Worm (Caenorhabditis elegans) whole organism, L4 larva: ENCODE data around the gene F07F6.4.

ENCODE experiments used
- F44E2.7 ChIP-seq: fragments of 200-800 bp; sonication (Bioruptor generic); IDR thresholded peaks from 2 replicates; pipeline ENCODE4 v2.1.2; 2022; ENCODE audit warnings: missing genetic modification characterization, missing compliant biosample characterization
- F49E8.2 ChIP-seq: sonication (generic microtip); optimal IDR thresholded peaks from 2 replicates; lab custom pipeline; 2016; ENCODE audit warnings: missing compliant biosample characterization, mild to moderate bottlenecking, missing genetic modification characterization, borderline replicate concordance
- Y48G9A.11 ChIP-seq: fragments of 200-800 bp; sonication (Bioruptor generic); IDR thresholded peaks from 2 replicates; pipeline ENCODE4 v1.3.6; 2022; ENCODE audit warnings: missing genetic modification reagents, missing genetic modification characterization, missing compliant biosample characterization
- aha-1 ChIP-seq: fragments of 150-350 bp; peaks from one replicate; lab custom pipeline; 2014; ENCODE audit warnings: missing biosample characterization, missing genetic modification characterization
- ceh-32 ChIP-seq: sonication (generic microtip); optimal IDR thresholded peaks from 2 replicates; lab custom pipeline; 2016; ENCODE audit warnings: mild to moderate bottlenecking, missing genetic modification characterization, missing compliant biosample characterization; ENCODE audit not compliant: poor library complexity
- ces-1 ChIP-seq: fragments of 150-350 bp; sonication (generic microtip); optimal IDR thresholded peaks from 4 replicates; lab custom pipeline; 2014; ENCODE audit warnings: missing biosample characterization, missing genetic modification reagents, missing genetic modification characterization
- daf-16 ChIP-seq, 3 experiments: sonication (generic microtip); optimal IDR thresholded peaks; 2 replicates each; lab custom pipeline; 2016 to 2017; ENCODE audit warnings: missing genetic modification characterization in 3 of 3, missing genetic modification reagents in 3 of 3, mild to moderate bottlenecking in 2 of 3, missing compliant biosample characterization in 2 of 3, missing biosample characterization in 1 of 3, moderate library complexity in 1 of 3
- dve-1 ChIP-seq: sonication (generic microtip); optimal IDR thresholded peaks from 2 replicates; lab custom pipeline; 2017; ENCODE audit warnings: antibody characterized with exemption, mild to moderate bottlenecking, missing genetic modification characterization, missing compliant biosample characterization; ENCODE audit not compliant: insufficient read depth
- fkh-10 ChIP-seq: fragments of 150-350 bp; optimal IDR thresholded peaks from 2 replicates; lab custom pipeline; 2014; ENCODE audit warnings: missing biosample characterization, missing genetic modification reagents, missing genetic modification characterization
- hif-1 ChIP-seq, 2 experiments: sonication (generic microtip); optimal IDR thresholded peaks; 2 replicates each; lab custom pipeline; 2016 to 2017; ENCODE audit warnings: missing compliant biosample characterization in 2 of 2, missing genetic modification characterization in 2 of 2, missing genetic modification reagents in 2 of 2, missing genotype in 2 of 2, mild to moderate bottlenecking in 1 of 2
- hmg-1.1 ChIP-seq: fragments of 200-800 bp; sonication (Bioruptor generic); IDR thresholded peaks from 2 replicates; pipeline ENCODE4 v1.3.6; 2022; ENCODE audit warnings: missing genetic modification reagents, missing genetic modification characterization, missing compliant biosample characterization
- lin-1 ChIP-seq: fragments of 200-800 bp; sonication (Bioruptor generic); IDR thresholded peaks from 2 replicates; pipeline ENCODE4 v1.3.6; 2022; ENCODE audit warnings: missing genetic modification reagents, missing genetic modification characterization, missing compliant biosample characterization
- lin-38 ChIP-seq: fragments of 200-800 bp; sonication (Bioruptor generic); IDR thresholded peaks from 2 replicates; pipeline ENCODE4 v1.3.6; 2022; ENCODE audit warnings: missing genetic modification reagents, missing genetic modification characterization, missing compliant biosample characterization
- lsy-2 ChIP-seq, 2 experiments: fragments of 150-350 bp in 1 of 2; sonication (generic microtip) in 1 of 2; optimal IDR thresholded peaks; 2 replicates each; lab custom pipeline; 2014 to 2017; ENCODE audit warnings: missing biosample characterization in 2 of 2, missing genetic modification characterization in 2 of 2
- nhr-76 ChIP-seq: fragments of 150-350 bp; optimal IDR thresholded peaks from 2 replicates; lab custom pipeline; 2014; ENCODE audit warnings: missing biosample characterization, missing genetic modification characterization
- pqm-1 ChIP-seq: sonication (generic microtip); optimal IDR thresholded peaks from 2 replicates; lab custom pipeline; 2017; ENCODE audit warnings: missing biosample characterization, missing genetic modification characterization
- spr-3 ChIP-seq: fragments of 200-800 bp; sonication (Bioruptor generic); optimal IDR thresholded peaks from 2 replicates; lab custom pipeline; 2018; ENCODE audit warnings: mild to moderate bottlenecking, missing genetic modification characterization, missing compliant biosample characterization
- tra-1 ChIP-seq: fragments of 200-800 bp; sonication (Bioruptor generic); IDR thresholded peaks from 2 replicates; pipeline ENCODE4 v1.3.6; 2022; ENCODE audit warnings: missing genetic modification reagents, missing genetic modification characterization, missing compliant biosample characterization
- unc-130 ChIP-seq: sonication (generic microtip); optimal IDR thresholded peaks from 2 replicates; lab custom pipeline; 2016; ENCODE audit warnings: missing genetic modification reagents, missing genetic modification characterization, missing compliant biosample characterization
- unc-62 ChIP-seq, 3 experiments: fragments of 150-350 bp in 1 of 3; sonication (generic microtip); optimal IDR thresholded peaks in 2 of 3; peaks in 1 of 3; 1 replicate in 1 of 3; 2 replicates in 2 of 3; lab custom pipeline; 2014 to 2017; ENCODE audit warnings: missing biosample characterization in 3 of 3, missing genetic modification characterization in 3 of 3, missing genetic modification reagents in 3 of 3, missing genotype in 1 of 3

Gene F07F6.4

ce11 chrII:5377467-5378238 lies 51.7 kb downstream of the F07F6.4 start, which contains the start of gene prdx-2:
TSS of gene prdx-2 (plus strand) at chrII:5378195.
- peak; percentile 56 for TF ChIP-seq unc-130 (GFP tag; lab: Kevin White, UChicago)
- no peak for TF ChIP-seq dve-1 (tag; lab: Kevin White, UChicago)
- peak; percentile 22 for TF ChIP-seq aha-1 (tag; lab: Kevin White, UChicago)
- 0 out of 2 replicates have a peak, but pooled peaks have one; percentile 30 for TF ChIP-seq hmg-1.1 (GFP tag; lab: Robert Waterston, UW)
- no peak for TF ChIP-seq daf-16 (GFP tag; optimal IDR thresholded peaks at IDR 0.05; lab: Kevin White, UChicago)
- peak; percentile 32 for TF ChIP-seq daf-16 (tag; optimal IDR thresholded peaks at IDR 0.05; lab: Kevin White, UChicago)
- TF ChIP-seq lin-1 (GFP tag; lab: Robert Waterston, UW), result no peak
- no peak for TF ChIP-seq ceh-32 (tag; lab: Kevin White, UChicago)
- TF ChIP-seq lin-38 (GFP tag; lab: Robert Waterston, UW), result peak; percentile 58; the same call in 1 of the 2 replicates
- no peak for TF ChIP-seq ces-1 (GFP tag; lab: Kevin White, UChicago)
- TF ChIP-seq F49E8.2 (tag; lab: Kevin White, UChicago), result peak; percentile 18
- TF ChIP-seq nhr-76 (tag; lab: Kevin White, UChicago), result no peak
- TF ChIP-seq Y48G9A.11 (GFP tag; lab: Robert Waterston, UW), result peak; percentile 58; the same call in 1 of the 2 replicates
- no peak for TF ChIP-seq hif-1 (tag; optimal IDR thresholded peaks at IDR 0.05; lab: Kevin White, UChicago)
- no peak for TF ChIP-seq spr-3 (GFP tag; lab: Kevin White, UChicago)
- no peak for TF ChIP-seq fkh-10 (GFP tag; lab: Kevin White, UChicago)
- no peak for TF ChIP-seq tra-1 (GFP tag; lab: Robert Waterston, UW)
- no peak for TF ChIP-seq pqm-1 (tag; lab: Kevin White, UChicago)
- TF ChIP-seq lsy-2 (tag; optimal IDR thresholded peaks at IDR 0.05; lab: Kevin White, UChicago), result peak in 1 of 2 experiments; percentile 45
- TF ChIP-seq unc-62 (GFP tag; optimal IDR thresholded peaks at IDR 0.05 in 1 of 2; lab: Kevin White, UChicago), result peak in 1 of 2 experiments; percentile 98
- no peak for TF ChIP-seq unc-62 (tag; optimal IDR thresholded peaks at IDR 0.05; lab: Kevin White, UChicago)
- no peak for TF ChIP-seq F44E2.7 (GFP tag; lab: Robert Waterston, UW)
